Worm (Caenorhabditis elegans) whole organism, L1 larva: Measurements from ENCODE around the gene R05H5.7.

Experiments used
- C04F5.9 ChIP-seq: sonication (generic microtip); optimal IDR thresholded peaks from 2 replicates; lab custom pipeline; 2016; ENCODE audit warnings: missing genetic modification characterization, missing compliant biosample characterization
- C16A3.4 ChIP-seq: fragments of 150-350 bp; optimal IDR thresholded peaks from 2 replicates; lab custom pipeline; 2014; ENCODE audit warnings: missing biosample characterization, missing genetic modification characterization
- aly-2 ChIP-seq: fragments of 150-350 bp; optimal IDR thresholded peaks from 2 replicates; lab custom pipeline; 2014; ENCODE audit warnings: missing biosample characterization, missing genetic modification characterization
- ama-1 ChIP-seq: fragments of 150-350 bp; optimal IDR thresholded peaks from 2 replicates; lab custom pipeline; 2014
- ceh-63 ChIP-seq: fragments of 200-800 bp; sonication (Bioruptor generic); optimal IDR thresholded peaks from 2 replicates; lab custom pipeline; 2018; ENCODE audit warnings: mild to moderate bottlenecking, missing genetic modification characterization, missing compliant biosample characterization
- ceh-8 ChIP-seq: fragments of 200-800 bp; sonication (Bioruptor generic); optimal IDR thresholded peaks from 2 replicates; lab custom pipeline; 2018; ENCODE audit warnings: mild to moderate bottlenecking, missing genetic modification characterization, moderate library complexity, missing compliant biosample characterization
- ceh-82 ChIP-seq, 3 experiments: fragments of 150-350 bp in 1 of 3; sonication (generic microtip) in 2 of 3; optimal IDR thresholded peaks; 2 replicates each; lab custom pipeline; 2014 to 2017; ENCODE audit warnings: missing biosample characterization in 3 of 3, missing genetic modification characterization in 3 of 3
- ceh-88 ChIP-seq: fragments of 200-800 bp; sonication (Bioruptor generic); IDR thresholded peaks from 2 replicates; pipeline ENCODE4 v1.3.6; 2022; ENCODE audit warnings: missing genetic modification characterization, missing compliant biosample characterization
- ceh-90 ChIP-seq: sonication (generic microtip); optimal IDR thresholded peaks from 2 replicates; lab custom pipeline; 2016; ENCODE audit warnings: missing genetic modification characterization, missing compliant biosample characterization
- ces-1 ChIP-seq: fragments of 150-350 bp; optimal IDR thresholded peaks from 2 replicates; lab custom pipeline; 2014; ENCODE audit warnings: missing biosample characterization, missing genetic modification reagents, missing genetic modification characterization
- dsc-1 ChIP-seq: sonication (generic microtip); optimal IDR thresholded peaks from 2 replicates; lab custom pipeline; 2016; ENCODE audit warnings: mild to moderate bottlenecking, missing genetic modification characterization, missing compliant biosample characterization
- efl-3 ChIP-seq: fragments of 200-800 bp; sonication (Bioruptor generic); optimal IDR thresholded peaks from 2 replicates; lab custom pipeline; 2018; ENCODE audit warnings: mild to moderate bottlenecking, missing genetic modification characterization, missing compliant biosample characterization
- egl-13 ChIP-seq: sonication (generic microtip); optimal IDR thresholded peaks from 2 replicates; lab custom pipeline; 2016; ENCODE audit warnings: missing genotype, missing genetic modification reagents, missing genetic modification characterization, missing compliant biosample characterization
- egl-27 ChIP-seq, 2 experiments: fragments of 150-350 bp in 1 of 2; sonication (generic microtip); optimal IDR thresholded peaks; 3 replicates each; lab custom pipeline; 2017 to 2018; ENCODE audit warnings: missing biosample characterization in 2 of 2, missing genetic modification characterization in 2 of 2, missing genetic modification reagents in 2 of 2
- elt-3 ChIP-seq, 6 experiments: fragments of 150-350 bp in 1 of 6; sonication (generic microtip); optimal IDR thresholded peaks; 2 replicates each; lab custom pipeline; 2017 to 2018; ENCODE audit warnings: missing biosample characterization in 6 of 6, missing genetic modification characterization in 6 of 6, inconsistent platforms in 1 of 6
- fkh-10 ChIP-seq: sonication (generic microtip); optimal IDR thresholded peaks from 2 replicates; lab custom pipeline; 2017; ENCODE audit warnings: missing biosample characterization, missing genetic modification reagents, missing genetic modification characterization
- fkh-4 ChIP-seq: sonication (generic microtip); optimal IDR thresholded peaks from 2 replicates; lab custom pipeline; 2016; ENCODE audit warnings: missing compliant biosample characterization, missing genetic modification characterization, borderline replicate concordance
- fkh-8 ChIP-seq: sonication (generic microtip); optimal IDR thresholded peaks from 2 replicates; lab custom pipeline; 2016; ENCODE audit warnings: mild to moderate bottlenecking, missing genetic modification characterization, missing compliant biosample characterization
- fos-1 ChIP-seq: fragments of 150-350 bp; optimal IDR thresholded peaks from 2 replicates; lab custom pipeline; 2014; ENCODE audit warnings: missing biosample characterization, missing genetic modification characterization
- hlh-17 ChIP-seq: fragments of 200-800 bp; sonication (Bioruptor generic); optimal IDR thresholded peaks from 2 replicates; lab custom pipeline; 2018; ENCODE audit warnings: missing genetic modification characterization, mild to moderate bottlenecking, missing compliant biosample characterization, moderate library complexity, borderline replicate concordance
- hlh-4 ChIP-seq: sonication (generic microtip); optimal IDR thresholded peaks from 2 replicates; lab custom pipeline; 2016; ENCODE audit warnings: mild to moderate bottlenecking, missing genetic modification characterization, missing compliant biosample characterization
- lin-13 ChIP-seq: fragments of 150-350 bp; optimal IDR thresholded peaks from 2 replicates; lab custom pipeline; 2014; ENCODE audit warnings: missing biosample characterization, missing genetic modification reagents, missing genetic modification characterization
- lin-14 ChIP-seq: fragments of 200-800 bp; sonication (Bioruptor generic); optimal IDR thresholded peaks from 2 replicates; lab custom pipeline; 2018; ENCODE audit warnings: mild to moderate bottlenecking, missing genetic modification characterization, moderate library complexity, missing compliant biosample characterization
- lin-39 ChIP-seq: fragments of 150-350 bp; optimal IDR thresholded peaks from 2 replicates; lab custom pipeline; 2014; ENCODE audit warnings: missing biosample characterization, missing genetic modification reagents, missing genetic modification characterization
- lsy-2 ChIP-seq, 2 experiments: fragments of 150-350 bp; optimal IDR thresholded peaks; 2 replicates each; lab custom pipeline; 2014; ENCODE audit warnings: missing biosample characterization in 2 of 2, missing genetic modification characterization in 2 of 2
- mef-2 ChIP-seq: fragments of 150-350 bp; optimal IDR thresholded peaks from 2 replicates; lab custom pipeline; 2014; ENCODE audit warnings: missing biosample characterization, missing genetic modification characterization
- nhr-12 ChIP-seq: sonication (generic microtip); optimal IDR thresholded peaks from 2 replicates; lab custom pipeline; 2017; ENCODE audit warnings: missing biosample characterization, missing genetic modification characterization
- nhr-19 ChIP-seq: fragments of 200-800 bp; sonication (Bioruptor generic); conservative IDR thresholded peaks from 2 replicates; pipeline ENCODE4 v1.3.6; 2022; ENCODE audit warnings: missing genetic modification characterization, missing compliant biosample characterization
- nhr-20 ChIP-seq: sonication (generic microtip); optimal IDR thresholded peaks from 2 replicates; lab custom pipeline; 2016; ENCODE audit warnings: mild to moderate bottlenecking, missing genetic modification characterization, missing compliant biosample characterization
- nhr-47 ChIP-seq: sonication (generic microtip); optimal IDR thresholded peaks from 2 replicates; lab custom pipeline; 2016; ENCODE audit warnings: mild to moderate bottlenecking, missing genetic modification characterization, moderate library complexity, missing compliant biosample characterization
- nhr-71 ChIP-seq: sonication (generic microtip); optimal IDR thresholded peaks from 2 replicates; lab custom pipeline; 2016; ENCODE audit warnings: mild to moderate bottlenecking, missing genetic modification characterization, moderate library complexity, missing compliant biosample characterization
- nhr-76 ChIP-seq: sonication (generic microtip); optimal IDR thresholded peaks from 2 replicates; lab custom pipeline; 2017; ENCODE audit warnings: missing biosample characterization, missing genetic modification characterization
- nhr-84 ChIP-seq: sonication (generic microtip); optimal IDR thresholded peaks from 2 replicates; lab custom pipeline; 2017; ENCODE audit warnings: missing biosample characterization, missing genetic modification characterization
- nhr-85 ChIP-seq: sonication (generic microtip); peaks from one replicate; lab custom pipeline; 2016; ENCODE audit warnings: missing genetic modification characterization, inconsistent platforms, missing compliant biosample characterization
- nhr-90 ChIP-seq: sonication (generic microtip); optimal IDR thresholded peaks from 2 replicates; lab custom pipeline; 2016; ENCODE audit warnings: mild to moderate bottlenecking, missing genetic modification characterization, missing compliant biosample characterization; ENCODE audit not compliant: poor library complexity
- pag-3 ChIP-seq: sonication (generic microtip); optimal IDR thresholded peaks from 2 replicates; lab custom pipeline; 2017; ENCODE audit warnings: missing genetic modification characterization, mild to moderate bottlenecking, missing compliant biosample characterization, antibody characterized with exemption, borderline replicate concordance; ENCODE audit not compliant: insufficient read depth
- pax-3 ChIP-seq: fragments of 200-800 bp; sonication (Bioruptor generic); optimal IDR thresholded peaks from 2 replicates; lab custom pipeline; 2018; ENCODE audit warnings: mild to moderate bottlenecking, missing genetic modification characterization, moderate library complexity, missing compliant biosample characterization
- pqm-1 ChIP-seq: sonication (generic microtip); optimal IDR thresholded peaks from 3 replicates; lab custom pipeline; 2017; ENCODE audit warnings: missing biosample characterization, missing genetic modification characterization
- sptf-1 ChIP-seq: fragments of 150-350 bp; optimal IDR thresholded peaks from 2 replicates; lab custom pipeline; 2014; ENCODE audit warnings: missing biosample characterization, missing genetic modification characterization
- sup-37 ChIP-seq: fragments of 200-800 bp; sonication (Bioruptor generic); optimal IDR thresholded peaks from 2 replicates; lab custom pipeline; 2018; ENCODE audit warnings: mild to moderate bottlenecking, missing genetic modification characterization, missing compliant biosample characterization
- swsn-7 ChIP-seq: sonication (generic microtip); optimal IDR thresholded peaks from 2 replicates; lab custom pipeline; 2016; ENCODE audit warnings: missing genetic modification characterization, missing compliant biosample characterization
- tbx-2 ChIP-seq: sonication (generic microtip); optimal IDR thresholded peaks from 2 replicates; lab custom pipeline; 2016; ENCODE audit warnings: missing genetic modification characterization, missing compliant biosample characterization
- tlp-1 ChIP-seq: fragments of 150-350 bp; optimal IDR thresholded peaks from 2 replicates; lab custom pipeline; 2014; ENCODE audit warnings: missing biosample characterization, missing genetic modification characterization
- unc-86 ChIP-seq: sonication (generic microtip); optimal IDR thresholded peaks from 2 replicates; lab custom pipeline; 2016; ENCODE audit warnings: missing genetic modification characterization, missing compliant biosample characterization
- unc-98 ChIP-seq: fragments of 200-800 bp; sonication (Bioruptor generic); IDR thresholded peaks from 2 replicates; pipeline ENCODE4 v1.3.6; 2022; ENCODE audit warnings: missing genetic modification characterization, missing compliant biosample characterization
- zag-1 ChIP-seq: fragments of 150-350 bp; optimal IDR thresholded peaks from 2 replicates; lab custom pipeline; 2014; ENCODE audit warnings: missing biosample characterization, missing genetic modification characterization
- zip-4 ChIP-seq: fragments of 200-800 bp; sonication (Bioruptor generic); optimal IDR thresholded peaks from 2 replicates; lab custom pipeline; 2018; ENCODE audit warnings: mild to moderate bottlenecking, missing genetic modification characterization, moderate library complexity, missing compliant biosample characterization
- ztf-11 ChIP-seq, 2 experiments: sonication (generic microtip); optimal IDR thresholded peaks; 2 replicates each; lab custom pipeline; 2016 to 2017; ENCODE audit warnings: missing genetic modification characterization in 2 of 2, missing biosample characterization in 1 of 2, missing compliant biosample characterization in 1 of 2

The R05H5.7 gene

DNA sequence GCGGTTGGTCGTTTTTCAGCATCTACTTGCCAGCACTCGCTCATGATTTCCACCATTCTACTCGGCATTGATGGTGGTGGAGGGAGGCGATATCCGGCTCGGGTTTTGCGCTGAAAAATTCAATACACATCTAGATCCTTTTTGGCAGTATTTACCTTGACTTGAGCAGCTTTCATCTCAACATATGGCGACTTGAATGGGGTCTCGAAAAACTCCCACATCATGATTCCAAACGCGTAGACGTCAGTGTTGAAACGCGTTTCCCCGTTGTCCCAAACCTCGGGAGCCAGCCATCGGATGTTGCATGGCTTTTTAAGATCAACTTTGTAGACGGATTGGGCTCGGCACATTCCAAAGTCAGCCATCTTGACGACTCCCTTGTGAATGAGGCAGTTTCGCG lies 6.2 kb downstream of the R05H5.7 start:
- no peak for TF ChIP-seq hlh-4 (tag; lab: Kevin White, UChicago)
- TF ChIP-seq nhr-76 (tag; lab: Kevin White, UChicago), result no peak

- TF ChIP-seq zip-4 (GFP tag; lab: Kevin White, UChicago) (no peak), sup-37 (no peak), pag-3 (tag; lab: Kevin White, UChicago) (no peak), tbx-2 (tag; lab: Kevin White, UChicago) (no peak), lin-13 (GFP tag; lab: Kevin White, UChicago) (no peak), lin-39 (tag; lab: Kevin White, UChicago) (no peak), nhr-47 (tag; lab: Kevin White, UChicago) (no peak), mef-2 (no peak), unc-98 (no peak), zag-1 (no peak), ceh-82 (tag; optimal IDR thresholded peaks at IDR 0.05; lab: Kevin White, UChicago) (no peak), ceh-90 (tag; lab: Kevin White, UChicago) (no peak), dsc-1 (tag; lab: Kevin White, UChicago) (no peak), nhr-85 (tag; lab: Kevin White, UChicago) (no peak), swsn-7 (tag; lab: Kevin White, UChicago) (no peak), nhr-90 (tag; lab: Kevin White, UChicago) (no peak), nhr-71 (tag; lab: Kevin White, UChicago) (no peak), C16A3.4 (tag; lab: Kevin White, UChicago) (no peak), unc-86 (no peak), pax-3 (no peak)
Observed at ce11 chrII:10199906-10200305, 7.6 kb downstream of the R05H5.7 start, which contains the start of gene R05H5.4. Gene R05H5.4 (minus strand): TSS chrII:10200006.

- TF ChIP-seq ceh-63 (GFP tag; lab: Kevin White, UChicago) (no peak), efl-3 (GFP tag; lab: Kevin White, UChicago) (no peak), dsc-1 (tag; lab: Kevin White, UChicago) (peak; percentile 65), unc-86 (peak; percentile 42), nhr-19 (peak; percentile 63), fos-1 (tag; lab: Kevin White, UChicago) (no peak), egl-13 (tag; lab: Kevin White, UChicago) (peak; percentile 74), elt-3 (tag; optimal IDR thresholded peaks at IDR 0.05; lab: Kevin White, UChicago) (peak in 1 of 6 experiments; percentile 51), ceh-88 (GFP tag; lab: Robert Waterston, UW) (no peak; the same call in 1 of the 2 replicates), aly-2 (tag; lab: Kevin White, UChicago) (no peak), fkh-10 (GFP tag; lab: Kevin White, UChicago) (no peak), fkh-8 (peak; percentile 58), C16A3.4 (tag; lab: Kevin White, UChicago) (peak; percentile 50), nhr-12 (tag; lab: Kevin White, UChicago) (no peak), lsy-2 (tag; optimal IDR thresholded peaks at IDR 0.05; lab: Kevin White, UChicago) (peak; percentile 82 to 83), fkh-4 (tag; lab: Kevin White, UChicago) (peak; percentile 79), egl-27 (tag; optimal IDR thresholded peaks at IDR 0.05; lab: Kevin White, UChicago) (no peak), pqm-1 (tag; lab: Kevin White, UChicago) (no peak), ceh-8 (no peak), ztf-11 (tag; optimal IDR thresholded peaks at IDR 0.05; lab: Kevin White, UChicago) (peak in 1 of 2 experiments; percentile 78), tbx-2 (tag; lab: Kevin White, UChicago) (peak; percentile 75), nhr-84 (tag; lab: Kevin White, UChicago) (no peak), lin-14 (peak; percentile 78), swsn-7 (tag; lab: Kevin White, UChicago) (peak; percentile 61), pax-3 (peak; percentile 72), sptf-1 (no peak), nhr-71 (tag; lab: Kevin White, UChicago) (peak; percentile 79), nhr-20 (peak; percentile 71), hlh-17 (GFP tag; lab: Kevin White, UChicago) (no peak), nhr-76 (tag; lab: Kevin White, UChicago) (no peak), hlh-4 (tag; lab: Kevin White, UChicago) (no peak), tlp-1 (tag; lab: Kevin White, UChicago) (no peak), C04F5.9 (tag; lab: Kevin White, UChicago) (peak; percentile 52), ces-1 (GFP tag; lab: Kevin White, UChicago) (no peak), nhr-85 (tag; lab: Kevin White, UChicago) (peak; percentile 67), ama-1 (lab: Kevin White, UChicago) (no peak)
Observed at ce11 chrII:10200759-10201158, 8.5 kb downstream of the R05H5.7 start, which contains the start of gene arv-1. Gene arv-1 (minus strand): TSS chrII:10200823.
